Fruit fly (Drosophila melanogaster) whole organism, embryonic: ENCODE measurements around the gene Cpr67Fa1.

Experiments used
- ATbp ChIP-seq: fragments of 200-800 bp; sonication (Bioruptor generic); optimal IDR thresholded peaks from 2 replicates; lab custom pipeline; 2017; ENCODE audit warnings: missing biosample characterization, mild to moderate bottlenecking, missing genetic modification characterization, missing genetic modification reagents
- Bgb ChIP-seq: fragments of 200-800 bp; sonication (Bioruptor generic); IDR thresholded peaks from 2 replicates; pipeline ENCODE4 v1.3.6; 2022; ENCODE audit warnings: missing biosample characterization, missing genetic modification characterization; ENCODE audit not compliant: partially characterized antibody
- BtbVII ChIP-seq: fragments of 200-800 bp; sonication (Bioruptor generic); optimal IDR thresholded peaks from 3 replicates; lab custom pipeline; 2017; ENCODE audit warnings: missing biosample characterization, mild to moderate bottlenecking, missing genetic modification characterization
- CG11456 ChIP-seq: fragments of 200-800 bp; sonication (Bioruptor generic); IDR thresholded peaks from 3 replicates; pipeline ENCODE4 v1.3.6; 2022; ENCODE audit warnings: missing biosample characterization, missing genetic modification characterization
- CG11504 ChIP-seq: fragments of 200-800 bp; sonication (Bioruptor generic); optimal IDR thresholded peaks from 3 replicates; lab custom pipeline; 2019; ENCODE audit warnings: missing biosample characterization, mild to moderate bottlenecking, missing genetic modification characterization, moderate library complexity
- CG12659 ChIP-seq: fragments of 200-800 bp; sonication (Bioruptor generic); optimal IDR thresholded peaks from 3 replicates; lab custom pipeline; 2017; ENCODE audit warnings: mild to moderate bottlenecking, missing biosample characterization, missing genetic modification reagents, missing genetic modification characterization
- CG12769 ChIP-seq: fragments of 200-800 bp; sonication (Bioruptor generic); optimal IDR thresholded peaks from 2 replicates; lab custom pipeline; 2019; ENCODE audit warnings: missing biosample characterization, mild to moderate bottlenecking, missing genetic modification characterization, moderate library complexity
- CG13424 ChIP-seq: fragments of 200-800 bp; sonication (Bioruptor generic); optimal IDR thresholded peaks from 2 replicates; lab custom pipeline; 2019; ENCODE audit warnings: missing biosample characterization, mild to moderate bottlenecking, missing genetic modification characterization, moderate library complexity
- CG14441 ChIP-seq: fragments of 200-800 bp; sonication (Bioruptor generic); IDR thresholded peaks from 2 replicates; pipeline ENCODE4 v1.3.6; 2022; ENCODE audit warnings: missing biosample characterization, missing genetic modification characterization
- CG14710 ChIP-seq: fragments of 200-800 bp; sonication (Bioruptor generic); optimal IDR thresholded peaks from 3 replicates; lab custom pipeline; 2019; ENCODE audit warnings: missing biosample characterization, mild to moderate bottlenecking, missing genetic modification characterization, moderate library complexity
- CG17802 ChIP-seq: fragments of 200-800 bp; sonication (Bioruptor generic); optimal IDR thresholded peaks from 2 replicates; lab custom pipeline; 2018; ENCODE audit warnings: missing biosample characterization, mild to moderate bottlenecking, missing genetic modification characterization, moderate library complexity
- CG18476 ChIP-seq: fragments of 200-800 bp; sonication (Bioruptor generic); optimal IDR thresholded peaks from 2 replicates; lab custom pipeline; 2016; ENCODE audit warnings: missing biosample characterization, mild to moderate bottlenecking, missing genetic modification characterization
- CG18764 ChIP-seq: fragments of 200-800 bp; sonication (Bioruptor generic); optimal IDR thresholded peaks from 3 replicates; lab custom pipeline; 2016; ENCODE audit warnings: missing biosample characterization, missing genetic modification characterization
- CG2120 ChIP-seq: fragments of 200-800 bp; sonication (Bioruptor generic); optimal IDR thresholded peaks from 3 replicates; lab custom pipeline; 2016; ENCODE audit warnings: missing biosample characterization, missing genetic modification characterization
- CG30403 ChIP-seq: fragments of 200-800 bp; sonication (Bioruptor generic); optimal IDR thresholded peaks from 3 replicates; lab custom pipeline; 2016; ENCODE audit warnings: missing biosample characterization, missing genetic modification characterization
- CG32767 ChIP-seq: fragments of 200-800 bp; sonication (Bioruptor generic); IDR thresholded peaks from 2 replicates; pipeline ENCODE4 v1.3.6; 2022; ENCODE audit warnings: missing biosample characterization, missing genetic modification characterization
- CG34376 ChIP-seq: fragments of 200-800 bp; sonication (Bioruptor generic); optimal IDR thresholded peaks from 2 replicates; lab custom pipeline; 2018; ENCODE audit warnings: missing biosample characterization, mild to moderate bottlenecking, missing genetic modification characterization
- CG42726 ChIP-seq: fragments of 200-800 bp; sonication (Bioruptor generic); IDR thresholded peaks from 2 replicates; pipeline ENCODE4 v1.3.6; 2022; ENCODE audit warnings: missing biosample characterization, missing genetic modification characterization; ENCODE audit not compliant: partially characterized antibody
- CG43689 ChIP-seq: fragments of 200-800 bp; sonication (Bioruptor generic); IDR thresholded peaks from 2 replicates; pipeline ENCODE4 v1.3.6; 2022; ENCODE audit warnings: missing biosample characterization, missing genetic modification characterization
- CG6813 ChIP-seq: fragments of 200-800 bp; sonication (Bioruptor generic); optimal IDR thresholded peaks from 2 replicates; lab custom pipeline; 2017; ENCODE audit warnings: missing biosample characterization, missing genetic modification characterization, mild to moderate bottlenecking, moderate library complexity, missing genetic modification reagents
- CG8281 ChIP-seq: fragments of 200-800 bp; sonication (Bioruptor generic); optimal IDR thresholded peaks from 2 replicates; lab custom pipeline; 2018; ENCODE audit warnings: missing biosample characterization, mild to moderate bottlenecking, missing genetic modification characterization, moderate library complexity
- CG8765 ChIP-seq: fragments of 200-800 bp; sonication (Bioruptor generic); IDR thresholded peaks from 2 replicates; pipeline ENCODE4 v1.3.6; 2022; ENCODE audit warnings: missing biosample characterization, missing genetic modification characterization
- CG8944 ChIP-seq: fragments of 200-800 bp; sonication (Bioruptor generic); optimal IDR thresholded peaks from 3 replicates; lab custom pipeline; 2016; ENCODE audit warnings: missing biosample characterization, missing genetic modification characterization
- Deaf1 ChIP-seq: fragments of 200-800 bp; optimal IDR thresholded peaks from 3 replicates; lab custom pipeline; 2019; ENCODE audit warnings: missing biosample characterization, mild to moderate bottlenecking, missing genetic modification characterization, moderate library complexity
- Drgx ChIP-seq: fragments of 200-800 bp; sonication (Bioruptor generic); IDR thresholded peaks from 2 replicates; pipeline ENCODE4 v1.3.6; 2022; ENCODE audit warnings: missing biosample characterization, missing genetic modification characterization
- E2f2 ChIP-seq: fragments of 200-800 bp; sonication (Bioruptor generic); IDR thresholded peaks from 2 replicates; pipeline ENCODE4 v1.3.6; 2022; ENCODE audit warnings: missing biosample characterization, missing genetic modification characterization
- Ets65A ChIP-seq: fragments of 200-800 bp; sonication (Bioruptor generic); peaks from one replicate; lab custom pipeline; 2016; ENCODE audit warnings: missing biosample characterization, missing genetic modification characterization
- Fer2 ChIP-seq: fragments of 200-800 bp; sonication (Bioruptor generic); optimal IDR thresholded peaks from 2 replicates; lab custom pipeline; 2018; ENCODE audit warnings: missing biosample characterization, mild to moderate bottlenecking, missing genetic modification characterization, moderate library complexity
- GATAe ChIP-seq: fragments of 200-800 bp; sonication (Bioruptor generic); conservative IDR thresholded peaks from 2 replicates; pipeline ENCODE4 v1.3.6; 2022; ENCODE audit warnings: missing biosample characterization, missing genetic modification characterization
- Hey ChIP-seq: fragments of 200-800 bp; sonication (Bioruptor generic); optimal IDR thresholded peaks from 3 replicates; lab custom pipeline; 2018; ENCODE audit warnings: missing biosample characterization, mild to moderate bottlenecking, missing genetic modification characterization
- Med ChIP-seq: fragments of 200-800 bp; sonication (Bioruptor generic); peaks from one replicate; lab custom pipeline; 2016; ENCODE audit warnings: missing biosample characterization, missing genetic modification characterization, mild to moderate bottlenecking, inconsistent platforms, moderate library complexity
- NC2β ChIP-seq: fragments of 200-800 bp; sonication (Bioruptor generic); optimal IDR thresholded peaks from 2 replicates; lab custom pipeline; 2016; ENCODE audit warnings: missing biosample characterization, missing genetic modification characterization
- Nf-YA ChIP-seq: fragments of 200-800 bp; sonication (Bioruptor generic); IDR thresholded peaks from 2 replicates; pipeline ENCODE4 v1.3.6; 2022; ENCODE audit warnings: missing biosample characterization, missing genetic modification characterization
- Oli ChIP-seq: fragments of 200-800 bp; sonication (Bioruptor generic); optimal IDR thresholded peaks from 2 replicates; lab custom pipeline; 2018; ENCODE audit warnings: missing biosample characterization, mild to moderate bottlenecking, missing genetic modification characterization, moderate library complexity
- Vsx1 ChIP-seq: fragments of 200-800 bp; sonication (Bioruptor generic); optimal IDR thresholded peaks from 2 replicates; lab custom pipeline; 2017; ENCODE audit warnings: missing biosample characterization, mild to moderate bottlenecking, missing genetic modification characterization, missing genetic modification reagents
- ara ChIP-seq: fragments of 200-800 bp; sonication (Bioruptor generic); IDR thresholded peaks from 2 replicates; pipeline ENCODE4 v1.3.6; 2022; ENCODE audit warnings: missing biosample characterization, missing genetic modification characterization
- ase ChIP-seq: fragments of 200-800 bp; sonication (Bioruptor generic); IDR thresholded peaks from 3 replicates; pipeline ENCODE4 v1.3.6; 2022; ENCODE audit warnings: missing biosample characterization, missing genetic modification characterization
- ash1 ChIP-seq: fragments of 200-800 bp; sonication (Bioruptor generic); optimal IDR thresholded peaks from 2 replicates; lab custom pipeline; 2018; ENCODE audit warnings: missing biosample characterization, mild to moderate bottlenecking, missing genetic modification characterization
- bbx ChIP-seq: fragments of 200-800 bp; sonication (Bioruptor generic); IDR thresholded peaks from 2 replicates; pipeline ENCODE4 v1.3.6; 2022; ENCODE audit warnings: missing biosample characterization, missing genetic modification characterization; ENCODE audit not compliant: partially characterized antibody
- caup ChIP-seq: fragments of 200-800 bp; sonication (Bioruptor generic); optimal IDR thresholded peaks from 3 replicates; lab custom pipeline; 2017; ENCODE audit warnings: missing biosample characterization, mild to moderate bottlenecking, missing genetic modification characterization, moderate library complexity; ENCODE audit not compliant: severe bottlenecking
- fd64A ChIP-seq: fragments of 200-800 bp; sonication (Bioruptor generic); optimal IDR thresholded peaks from 3 replicates; lab custom pipeline; 2018; ENCODE audit warnings: missing biosample characterization, mild to moderate bottlenecking, missing genetic modification characterization
- grn ChIP-seq: fragments of 200-800 bp; sonication (Bioruptor generic); optimal IDR thresholded peaks from 3 replicates; lab custom pipeline; 2017; ENCODE audit warnings: missing biosample characterization, missing genetic modification characterization
- mirr ChIP-seq: fragments of 200-800 bp; sonication (Bioruptor generic); optimal IDR thresholded peaks from 3 replicates; lab custom pipeline; 2018; ENCODE audit warnings: missing biosample characterization, mild to moderate bottlenecking, missing genetic modification characterization
- nmo ChIP-seq: fragments of 200-800 bp; sonication (Bioruptor generic); optimal IDR thresholded peaks from 2 replicates; lab custom pipeline; 2018; ENCODE audit warnings: missing biosample characterization, mild to moderate bottlenecking, missing genetic modification characterization, moderate library complexity
- row ChIP-seq: fragments of 200-800 bp; sonication (Bioruptor generic); IDR thresholded peaks from 3 replicates; pipeline ENCODE4 v1.3.6; 2022; ENCODE audit warnings: missing biosample characterization, missing genetic modification characterization
- slbo ChIP-seq: fragments of 200-800 bp; sonication (Bioruptor generic); IDR thresholded peaks from 2 replicates; pipeline ENCODE4 v1.3.6; 2022; ENCODE audit warnings: missing biosample characterization, missing genetic modification characterization
- sob ChIP-seq: fragments of 200-800 bp; sonication (Bioruptor generic); IDR thresholded peaks from 2 replicates; pipeline ENCODE4 v1.3.6; 2022; ENCODE audit warnings: missing biosample characterization, missing genetic modification characterization
- tin ChIP-seq: fragments of 200-800 bp; sonication (Bioruptor generic); optimal IDR thresholded peaks from 3 replicates; lab custom pipeline; 2016; ENCODE audit warnings: missing biosample characterization, missing genetic modification characterization
- twi ChIP-seq: fragments of 200-800 bp; optimal IDR thresholded peaks from 2 replicates; lab custom pipeline; 2019; ENCODE audit warnings: missing biosample characterization, mild to moderate bottlenecking, missing genetic modification characterization, moderate library complexity

The Cpr67Fa1 gene

DNA sequence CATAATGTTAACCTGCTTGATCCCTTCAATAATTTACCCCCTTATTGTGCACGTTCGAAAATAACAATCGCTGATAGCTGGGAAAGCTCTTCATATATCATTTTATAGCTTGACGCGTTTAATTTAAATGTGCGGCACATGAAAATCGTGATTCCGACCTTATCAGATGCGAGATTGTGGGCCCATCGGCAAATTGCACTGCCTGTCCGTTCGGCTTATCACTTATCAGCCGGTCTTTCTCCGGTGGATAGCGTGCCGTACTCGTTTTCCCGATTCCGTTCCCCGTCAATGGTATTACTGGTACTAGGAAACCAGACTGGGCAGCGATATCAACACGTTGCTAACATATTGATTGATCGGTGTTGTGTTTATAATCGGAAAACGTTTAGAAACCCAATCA lies 7.1 kb downstream of the Cpr67Fa1 start (continued):
- peak; percentile 29 for TF ChIP-seq twi (tag; lab: Kevin White, UChicago)
- no peak for TF ChIP-seq Drgx (GFP tag; lab: Robert Waterston, UW)
- no peak for TF ChIP-seq Ets65A (GFP tag; lab: Kevin White, UChicago)
- TF ChIP-seq NC2β (GFP tag; lab: Kevin White, UChicago) = no peak
- no peak for TF ChIP-seq fd64A (GFP tag; lab: Kevin White, UChicago)
- TF ChIP-seq tin (GFP tag; lab: Kevin White, UChicago) = no peak
- no peak for TF ChIP-seq CG8281 (tag; lab: Kevin White, UChicago)
- TF ChIP-seq Oli (tag; lab: Kevin White, UChicago) = no peak
- no peak for TF ChIP-seq CG42726
- no peak for TF ChIP-seq bbx (GFP tag; lab: Robert Waterston, UW)
- no peak for TF ChIP-seq CG6813
- TF ChIP-seq Fer2 (tag; lab: Kevin White, UChicago) = no peak
- peak; percentile 43 for TF ChIP-seq Vsx1 (GFP tag; lab: Kevin White, UChicago)
- no peak for TF ChIP-seq caup
- TF ChIP-seq CG11456 (GFP tag; lab: Robert Waterston, UW) = no peak
- TF ChIP-seq Med (GFP tag; lab: Kevin White, UChicago) = peak; percentile 64
- TF ChIP-seq CG32767 (GFP tag; lab: Robert Waterston, UW) = no peak
- TF ChIP-seq CG43689 (GFP tag; lab: Robert Waterston, UW) = no peak
- TF ChIP-seq Hey (tag; lab: Kevin White, UChicago) = peak; percentile 99
- peak; percentile 89 for TF ChIP-seq CG34376 (GFP tag; lab: Kevin White, UChicago)
- TF ChIP-seq ash1 (GFP tag; lab: Kevin White, UChicago) = no peak
- TF ChIP-seq CG30403 (GFP tag; lab: Kevin White, UChicago) = no peak
- no peak for TF ChIP-seq slbo (GFP tag; lab: Robert Waterston, UW)
- TF ChIP-seq GATAe (GFP tag; lab: Robert Waterston, UW) = peak; percentile 64; the same call in 1 of the 2 replicates
- no peak for TF ChIP-seq ara (GFP tag; lab: Robert Waterston, UW)
- no peak for TF ChIP-seq row (GFP tag; lab: Robert Waterston, UW)
- no peak for TF ChIP-seq CG8944 (GFP tag; lab: Kevin White, UChicago)
- no peak for TF ChIP-seq CG13424 (tag; lab: Kevin White, UChicago)
- TF ChIP-seq CG18476 (GFP tag; lab: Kevin White, UChicago) = no peak
- peak; percentile 99 for TF ChIP-seq grn (GFP tag; lab: Kevin White, UChicago)
- TF ChIP-seq CG14441 (GFP tag; lab: Robert Waterston, UW) = peak; percentile 23; the same call in 1 of the 2 replicates
- no peak for TF ChIP-seq ATbp (GFP tag; lab: Kevin White, UChicago)
- peak; percentile 92 for TF ChIP-seq mirr (GFP tag; lab: Kevin White, UChicago)
- no peak for TF ChIP-seq CG12659 (GFP tag; lab: Kevin White, UChicago)
- TF ChIP-seq CG18764 (GFP tag; lab: Kevin White, UChicago) = no peak
- no peak for TF ChIP-seq CG11504 (tag; lab: Kevin White, UChicago)
- TF ChIP-seq CG2120 = no peak
- peak; percentile 40 for TF ChIP-seq Deaf1 (tag; lab: Kevin White, UChicago)
- no peak for TF ChIP-seq nmo (GFP tag; lab: Kevin White, UChicago)
- no peak for TF ChIP-seq ase (GFP tag; lab: Robert Waterston, UW)
- no peak for TF ChIP-seq sob (GFP tag; lab: Robert Waterston, UW)
- peak; percentile 77 for TF ChIP-seq CG12769 (tag; lab: Kevin White, UChicago)
- TF ChIP-seq CG14710 (tag; lab: Kevin White, UChicago) = no peak
- TF ChIP-seq CG17802 (tag; lab: Kevin White, UChicago) = no peak
- TF ChIP-seq Bgb (GFP tag; lab: Robert Waterston, UW) = no peak
- TF ChIP-seq E2f2 (GFP tag; lab: Robert Waterston, UW) = no peak
- TF ChIP-seq BtbVII (GFP tag; lab: Kevin White, UChicago) = no peak
- TF ChIP-seq CG8765 = no peak
- TF ChIP-seq Nf-YA = no peak
